Fruit fly (Drosophila melanogaster) whole organism, embryonic: Measurements from ENCODE around the gene CG43367.
A peak's percentile ranks its signal among the peaks of the same experiment; 100 is the strongest.

ENCODE experiments used
- B-H1 ChIP-seq: fragments of 200-800 bp; sonication (Bioruptor generic); IDR thresholded peaks from 3 replicates; pipeline ENCODE4 v1.3.6; 2022; ENCODE audit warnings: missing biosample characterization, missing genetic modification characterization
- CG10267 ChIP-seq: fragments of 200-800 bp; sonication (Bioruptor generic); optimal IDR thresholded peaks from 2 replicates; lab custom pipeline; 2018; ENCODE audit warnings: missing biosample characterization, mild to moderate bottlenecking, missing genetic modification characterization, moderate library complexity
- CG10462 ChIP-seq: fragments of 200-800 bp; sonication (Bioruptor generic); optimal IDR thresholded peaks from 2 replicates; lab custom pipeline; 2016; ENCODE audit warnings: missing biosample characterization, missing genetic modification characterization
- CG11093 ChIP-seq: fragments of 200-800 bp; sonication (Bioruptor generic); IDR thresholded peaks from 3 replicates; pipeline ENCODE4 v1.3.6; 2022; ENCODE audit warnings: missing biosample characterization, missing genetic modification characterization
- CG11695 ChIP-seq: fragments of 200-800 bp; sonication (Bioruptor generic); IDR thresholded peaks from 3 replicates; pipeline ENCODE4 v1.3.6; 2022; ENCODE audit warnings: missing biosample characterization, missing genetic modification characterization
- CG12299 ChIP-seq: fragments of 200-800 bp; sonication (Bioruptor generic); optimal IDR thresholded peaks from 2 replicates; lab custom pipeline; 2018; ENCODE audit warnings: missing biosample characterization, mild to moderate bottlenecking, missing genetic modification characterization
- CG13894 ChIP-seq: fragments of 200-800 bp; sonication (Bioruptor generic); optimal IDR thresholded peaks from 3 replicates; lab custom pipeline; 2018; ENCODE audit warnings: missing biosample characterization, mild to moderate bottlenecking, missing genetic modification characterization, moderate library complexity
- CG14710 ChIP-seq: fragments of 200-800 bp; sonication (Bioruptor generic); optimal IDR thresholded peaks from 3 replicates; lab custom pipeline; 2019; ENCODE audit warnings: missing biosample characterization, mild to moderate bottlenecking, missing genetic modification characterization, moderate library complexity
- CG14860 ChIP-seq: fragments of 200-800 bp; sonication (Bioruptor generic); IDR thresholded peaks from 3 replicates; pipeline ENCODE4 v1.3.6; 2022; ENCODE audit warnings: missing biosample characterization, missing genetic modification characterization; ENCODE audit not compliant: partially characterized antibody
- CG15696 ChIP-seq: fragments of 200-800 bp; sonication (Bioruptor generic); optimal IDR thresholded peaks from 2 replicates; lab custom pipeline; 2019; ENCODE audit warnings: missing biosample characterization, mild to moderate bottlenecking, missing genetic modification characterization, moderate library complexity
- CG1603 ChIP-seq: fragments of 200-800 bp; sonication (Bioruptor generic); optimal IDR thresholded peaks from 2 replicates; lab custom pipeline; 2019; ENCODE audit warnings: missing biosample characterization, mild to moderate bottlenecking, missing genetic modification characterization, moderate library complexity
- CG17361 ChIP-seq: fragments of 200-800 bp; sonication (Bioruptor generic); IDR thresholded peaks from 3 replicates; pipeline ENCODE4 v1.3.6; 2022; ENCODE audit warnings: missing biosample characterization, missing genetic modification characterization
- CG17568 ChIP-seq: fragments of 200-800 bp; sonication (Bioruptor generic); optimal IDR thresholded peaks from 2 replicates; lab custom pipeline; 2018; ENCODE audit warnings: missing biosample characterization, mild to moderate bottlenecking, missing genetic modification characterization, moderate library complexity
- CG18262 ChIP-seq: fragments of 200-800 bp; optimal IDR thresholded peaks from 3 replicates; lab custom pipeline; 2019; ENCODE audit warnings: missing biosample characterization, mild to moderate bottlenecking, missing genetic modification characterization, moderate library complexity
- CG18476 ChIP-seq: fragments of 200-800 bp; sonication (Bioruptor generic); optimal IDR thresholded peaks from 2 replicates; lab custom pipeline; 2016; ENCODE audit warnings: missing biosample characterization, mild to moderate bottlenecking, missing genetic modification characterization
- CG2712 ChIP-seq: fragments of 200-800 bp; optimal IDR thresholded peaks from 3 replicates; lab custom pipeline; 2019; ENCODE audit warnings: missing biosample characterization, mild to moderate bottlenecking, missing genetic modification characterization, moderate library complexity
- CG31365 ChIP-seq: fragments of 200-800 bp; sonication (Bioruptor generic); optimal IDR thresholded peaks from 2 replicates; lab custom pipeline; 2018; ENCODE audit warnings: missing biosample characterization, mild to moderate bottlenecking, missing genetic modification characterization
- CG3281 ChIP-seq: fragments of 200-800 bp; sonication (Bioruptor generic); optimal IDR thresholded peaks from 3 replicates; lab custom pipeline; 2017; ENCODE audit warnings: missing biosample characterization, mild to moderate bottlenecking, missing genetic modification characterization
- CG3407 ChIP-seq: fragments of 200-800 bp; sonication (Bioruptor generic); optimal IDR thresholded peaks from 2 replicates; lab custom pipeline; 2018; ENCODE audit warnings: missing biosample characterization, mild to moderate bottlenecking, missing genetic modification characterization
- CG6683 ChIP-seq: fragments of 200-800 bp; sonication (Bioruptor generic); optimal IDR thresholded peaks from 2 replicates; lab custom pipeline; 2017; ENCODE audit warnings: missing biosample characterization, mild to moderate bottlenecking, missing genetic modification characterization, missing genetic modification reagents
- CG7556 ChIP-seq: fragments of 200-800 bp; sonication (Bioruptor generic); optimal IDR thresholded peaks from 2 replicates; lab custom pipeline; 2017; ENCODE audit warnings: missing biosample characterization, mild to moderate bottlenecking, missing genetic modification characterization
- CG9727 ChIP-seq: fragments of 200-800 bp; sonication (Bioruptor generic); optimal IDR thresholded peaks from 3 replicates; lab custom pipeline; 2017; ENCODE audit warnings: missing biosample characterization, mild to moderate bottlenecking, missing genetic modification characterization
- CTCF ChIP-seq: fragments of 200-800 bp; sonication (Bioruptor generic); optimal IDR thresholded peaks from 2 replicates; lab custom pipeline; 2017; ENCODE audit warnings: missing biosample characterization, mild to moderate bottlenecking, missing genetic modification characterization, moderate library complexity
- Dad ChIP-seq: fragments of 200-800 bp; sonication (Bioruptor generic); optimal IDR thresholded peaks from 3 replicates; lab custom pipeline; 2016; ENCODE audit warnings: missing biosample characterization, missing genetic modification characterization
- Dref ChIP-seq: fragments of 200-800 bp; sonication (Bioruptor generic); IDR thresholded peaks from 2 replicates; pipeline ENCODE4 v1.3.6; 2022; ENCODE audit warnings: missing biosample characterization, missing genetic modification characterization
- Fer3 ChIP-seq: fragments of 200-800 bp; sonication (Bioruptor generic); optimal IDR thresholded peaks from 2 replicates; lab custom pipeline; 2018; ENCODE audit warnings: missing biosample characterization, mild to moderate bottlenecking, missing genetic modification characterization, moderate library complexity
- Gug ChIP-seq: fragments of 200-800 bp; sonication (Bioruptor generic); IDR thresholded peaks from 4 replicates; pipeline ENCODE4 v1.3.6; 2022; ENCODE audit warnings: missing biosample characterization, missing genetic modification characterization
- HmgD ChIP-seq: fragments of 200-800 bp; sonication (Bioruptor generic); optimal IDR thresholded peaks from 3 replicates; lab custom pipeline; 2016; ENCODE audit warnings: missing biosample characterization, missing genetic modification characterization
- Mad ChIP-seq: fragments of 200-800 bp; sonication (Bioruptor generic); optimal IDR thresholded peaks from 2 replicates; lab custom pipeline; 2016; ENCODE audit warnings: missing biosample characterization, missing genetic modification characterization
- Meics ChIP-seq: fragments of 200-800 bp; sonication (Bioruptor generic); optimal IDR thresholded peaks from 2 replicates; lab custom pipeline; 2017; ENCODE audit warnings: missing biosample characterization, mild to moderate bottlenecking, missing genetic modification characterization
- Myb ChIP-seq: fragments of 200-800 bp; sonication (Bioruptor generic); optimal IDR thresholded peaks from 2 replicates; lab custom pipeline; 2016; ENCODE audit warnings: missing biosample characterization, missing genetic modification characterization
- Poxn ChIP-seq: fragments of 200-800 bp; sonication (Bioruptor generic); IDR thresholded peaks from 2 replicates; pipeline ENCODE4 v1.3.6; 2022; ENCODE audit warnings: missing biosample characterization, missing genetic modification characterization
- Spps ChIP-seq: fragments of 200-800 bp; sonication (Bioruptor generic); optimal IDR thresholded peaks from 2 replicates; lab custom pipeline; 2018; ENCODE audit warnings: missing biosample characterization, mild to moderate bottlenecking, missing genetic modification characterization
- Sry-δ ChIP-seq: fragments of 200-800 bp; sonication (Bioruptor generic); optimal IDR thresholded peaks from 2 replicates; lab custom pipeline; 2016; ENCODE audit warnings: missing biosample characterization, missing genetic modification characterization
- Ssrp ChIP-seq: fragments of 200-800 bp; sonication (Bioruptor generic); optimal IDR thresholded peaks from 2 replicates; lab custom pipeline; 2018; ENCODE audit warnings: missing biosample characterization, mild to moderate bottlenecking, missing genetic modification characterization, moderate library complexity
- cwo ChIP-seq: fragments of 200-800 bp; sonication (Bioruptor generic); optimal IDR thresholded peaks from 3 replicates; lab custom pipeline; 2017; ENCODE audit warnings: missing biosample characterization, missing genetic modification characterization, mild to moderate bottlenecking, moderate library complexity, missing genetic modification reagents
- ems ChIP-seq: fragments of 200-800 bp; sonication (Bioruptor generic); optimal IDR thresholded peaks from 3 replicates; lab custom pipeline; 2016; ENCODE audit warnings: missing biosample characterization, missing genetic modification characterization
- grau ChIP-seq: fragments of 200-800 bp; optimal IDR thresholded peaks from 3 replicates; lab custom pipeline; 2019; ENCODE audit warnings: missing biosample characterization, mild to moderate bottlenecking, missing genetic modification characterization, moderate library complexity
- ham ChIP-seq: fragments of 200-800 bp; sonication (Bioruptor generic); IDR thresholded peaks from 2 replicates; pipeline ENCODE4 v1.3.6; 2022; ENCODE audit warnings: missing biosample characterization, missing genetic modification characterization
- jing ChIP-seq: fragments of 200-800 bp; sonication (Bioruptor generic); optimal IDR thresholded peaks from 2 replicates; lab custom pipeline; 2018; ENCODE audit warnings: missing biosample characterization, mild to moderate bottlenecking, missing genetic modification characterization
- lilli ChIP-seq: fragments of 200-800 bp; sonication (Bioruptor generic); optimal IDR thresholded peaks from 3 replicates; lab custom pipeline; 2016; ENCODE audit warnings: missing biosample characterization, missing genetic modification characterization
- lola ChIP-seq, 3 experiments: fragments of >200 bp in 2 of 3; fragments of 200-800 bp in 1 of 3; sonication (Bioruptor generic) in 1 of 3; optimal IDR thresholded peaks; 2 replicates each; lab custom pipeline; 2017 to 2019; ENCODE audit warnings: missing biosample characterization in 3 of 3, missing genetic modification characterization in 3 of 3, mild to moderate bottlenecking in 1 of 3, moderate library complexity in 1 of 3
- mam ChIP-seq: fragments of 200-800 bp; sonication (Bioruptor generic); optimal IDR thresholded peaks from 3 replicates; lab custom pipeline; 2016; ENCODE audit warnings: missing biosample characterization, missing genetic modification characterization
- pb ChIP-seq: fragments of 200-800 bp; sonication (Bioruptor generic); optimal IDR thresholded peaks from 3 replicates; lab custom pipeline; 2016; ENCODE audit warnings: missing biosample characterization, missing genetic modification characterization
- peb ChIP-seq: fragments of 200-800 bp; sonication (Bioruptor generic); IDR thresholded peaks from 2 replicates; pipeline ENCODE4 v1.3.6; 2022; ENCODE audit warnings: missing biosample characterization, missing genetic modification characterization
- ranshi ChIP-seq: fragments of 200-800 bp; sonication (Bioruptor generic); IDR thresholded peaks from 2 replicates; pipeline ENCODE4 v1.3.6; 2022; ENCODE audit warnings: missing biosample characterization, missing genetic modification characterization
- sd ChIP-seq: fragments of 200-800 bp; sonication (Bioruptor generic); optimal IDR thresholded peaks from 3 replicates; lab custom pipeline; 2018; ENCODE audit warnings: missing biosample characterization, mild to moderate bottlenecking, missing genetic modification characterization, moderate library complexity
- sens ChIP-seq: fragments of 200-800 bp; sonication (Bioruptor generic); peaks from one replicate; lab custom pipeline; 2016; ENCODE audit warnings: missing biosample characterization, missing genetic modification characterization
- sim ChIP-seq: fragments of 200-800 bp; sonication (Bioruptor generic); IDR thresholded peaks from 2 replicates; pipeline ENCODE4 v1.3.6; 2022; ENCODE audit warnings: missing biosample characterization, missing genetic modification characterization
- sna ChIP-seq: fragments of 200-800 bp; sonication (Bioruptor generic); IDR thresholded peaks from 2 replicates; pipeline ENCODE4 v1.3.6; 2022; ENCODE audit warnings: missing biosample characterization, missing genetic modification characterization; ENCODE audit not compliant: partially characterized antibody
- unpg ChIP-seq: fragments of 200-800 bp; sonication (Bioruptor generic); optimal IDR thresholded peaks from 3 replicates; lab custom pipeline; 2018; ENCODE audit warnings: missing biosample characterization, mild to moderate bottlenecking, missing genetic modification characterization, moderate library complexity

CG43367 gene

DNA sequence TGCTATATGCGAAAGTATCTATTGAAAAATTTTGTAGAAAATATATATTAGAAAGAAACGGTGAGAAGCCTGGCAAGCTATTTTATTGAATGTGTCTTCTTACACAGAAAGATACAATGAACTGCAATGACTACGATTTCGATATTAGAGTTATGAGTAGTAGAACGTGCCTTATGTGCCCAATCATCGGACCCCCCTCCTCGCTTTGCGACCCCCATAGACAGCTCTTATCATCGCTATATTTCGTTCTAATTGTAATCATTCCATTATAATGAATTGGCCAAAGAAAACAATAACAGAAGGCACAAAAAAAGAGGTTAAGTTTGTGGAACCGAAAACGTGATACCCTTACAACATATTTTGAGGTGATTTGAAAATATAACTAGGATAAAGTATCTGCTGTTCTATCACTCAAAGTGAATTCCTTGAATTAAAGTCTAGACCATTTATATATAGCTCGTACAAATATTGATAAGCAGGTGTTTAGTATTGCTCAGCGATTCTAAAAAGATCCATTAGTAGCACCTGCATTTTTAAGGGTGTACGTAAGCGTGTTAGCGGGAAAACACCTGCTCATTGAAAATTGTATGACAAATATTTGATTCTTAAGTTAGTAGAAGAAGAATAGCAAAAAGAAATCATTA is 39.1 kb downstream of the CG43367 start (continued):
- TF ChIP-seq cwo, result no peak
- no peak for TF ChIP-seq CG10462 (GFP tag; lab: Kevin White, UChicago)
- no peak for TF ChIP-seq mam (GFP tag; lab: Kevin White, UChicago)
- TF ChIP-seq CG12299 (tag; lab: Kevin White, UChicago), result no peak
- no peak for TF ChIP-seq Myb (GFP tag; lab: Kevin White, UChicago)
- no peak for TF ChIP-seq Sry-δ (GFP tag; lab: Kevin White, UChicago)
- no peak for TF ChIP-seq CG11695 (GFP tag; lab: Robert Waterston, UW)
- no peak for TF ChIP-seq B-H1 (GFP tag; lab: Robert Waterston, UW)
- peak; percentile 30 for TF ChIP-seq grau (tag; lab: Kevin White, UChicago)
- TF ChIP-seq sim (GFP tag; lab: Robert Waterston, UW), result no peak
- no peak for TF ChIP-seq sna
- no peak for TF ChIP-seq CG6683 (GFP tag; lab: Kevin White, UChicago)
- no peak for TF ChIP-seq CG15696
- TF ChIP-seq HmgD, result no peak
- TF ChIP-seq jing (GFP tag; lab: Kevin White, UChicago), result no peak
- peak; percentile 26 for TF ChIP-seq Ssrp (tag; lab: Kevin White, UChicago)
- TF ChIP-seq Dref (GFP tag; lab: Robert Waterston, UW), result no peak
- peak; percentile 53 for TF ChIP-seq CG18262 (tag; lab: Kevin White, UChicago)
- TF ChIP-seq CG11093, result no peak
- TF ChIP-seq CG3407, result no peak
- peak; percentile 5 for TF ChIP-seq CG10267 (tag; lab: Kevin White, UChicago)
- no peak for TF ChIP-seq peb
- TF ChIP-seq CG1603 (tag; lab: Kevin White, UChicago), result no peak
- peak; percentile 28 for TF ChIP-seq Meics (GFP tag; lab: Kevin White, UChicago)
- TF ChIP-seq Fer3 (tag; lab: Kevin White, UChicago), result no peak
- TF ChIP-seq lilli (GFP tag; lab: Kevin White, UChicago), result peak; percentile 37
- TF ChIP-seq ham, result no peak
- TF ChIP-seq lola (GFP tag; optimal IDR thresholded peaks at IDR 0.05; lab: Kevin White, UChicago), result peak in 1 of 3 experiments; percentile 47
- TF ChIP-seq sens, result peak; percentile 70
- TF ChIP-seq Poxn, result no peak
- TF ChIP-seq ranshi, result no peak
- TF ChIP-seq CG13894 (tag; lab: Kevin White, UChicago), result no peak
- no peak for TF ChIP-seq Spps
- TF ChIP-seq CG2712 (tag; lab: Kevin White, UChicago), result peak; percentile 9
- peak; percentile 10 for TF ChIP-seq CG14710 (tag; lab: Kevin White, UChicago)
- no peak for TF ChIP-seq CG31365 (tag; lab: Kevin White, UChicago)
- TF ChIP-seq CG9727, result peak; percentile 33
- TF ChIP-seq CG18476, result no peak
- TF ChIP-seq Gug (GFP tag; lab: Robert Waterston, UW), result no peak
- TF ChIP-seq Mad (GFP tag; lab: Kevin White, UChicago), result no peak
- TF ChIP-seq sd (tag; lab: Kevin White, UChicago), result no peak
- no peak for TF ChIP-seq CG17568
- TF ChIP-seq CG17361 (GFP tag; lab: Robert Waterston, UW), result peak; percentile 57; the same call in 2 of the 3 replicates
- TF ChIP-seq CTCF (GFP tag; lab: Kevin White, UChicago), result no peak
- TF ChIP-seq ems (GFP tag; lab: Kevin White, UChicago), result no peak
- peak; percentile 55 for TF ChIP-seq CG7556 (GFP tag; lab: Kevin White, UChicago)
- TF ChIP-seq CG3281 (GFP tag; lab: Kevin White, UChicago), result peak; percentile 48
- TF ChIP-seq unpg (GFP tag; lab: Kevin White, UChicago), result peak; percentile 21
- TF ChIP-seq Dad (GFP tag; lab: Kevin White, UChicago), result no peak
- TF ChIP-seq pb (GFP tag; lab: Kevin White, UChicago), result no peak
- TF ChIP-seq CG14860, result no peak
